Worm (Caenorhabditis elegans): ENCODE data around the gene F26C11.3.
"Not testable (repeated sequence)": the region's sequence is repeated elsewhere in the genome, so short reads cannot be mapped to it uniquely, and the experiment has no call there.

Gene F26C11.3

DNA sequence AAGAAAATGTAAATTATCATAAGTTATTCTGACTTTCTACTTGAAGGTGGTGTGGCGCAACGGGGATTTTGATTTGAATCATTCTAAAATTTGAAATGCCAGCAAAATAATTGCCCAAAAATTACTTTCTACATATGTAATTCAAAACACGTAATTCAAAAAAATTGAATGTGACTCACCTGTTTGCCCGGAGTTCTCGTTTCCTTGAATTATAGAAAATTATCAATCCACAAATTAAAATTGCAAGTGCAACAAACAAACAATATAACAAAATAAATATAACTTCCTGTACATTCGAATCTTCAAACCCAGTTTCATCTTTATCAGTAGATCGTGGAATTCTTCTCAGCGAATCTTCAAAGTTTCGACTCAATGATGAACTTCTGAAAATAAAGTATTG lies 46.7 kb downstream of the F26C11.3 start:
- no peak for TF ChIP-seq nhr-179 (tag; optimal IDR thresholded peaks at IDR 0.05)
- no peak for TF ChIP-seq snpc-3.4 (tag; optimal IDR thresholded peaks at IDR 0.05)
- no peak for TF ChIP-seq F57C9.4 (tag; optimal IDR thresholded peaks at IDR 0.05)
- TF ChIP-seq nfya-2 (GFP tag; IDR thresholded peaks at IDR 0.05) = no peak
- TF ChIP-seq cebp-1 (GFP tag; IDR thresholded peaks at IDR 0.05) = no peak
- no peak for TF ChIP-seq cebp-1 (tag; optimal IDR thresholded peaks at IDR 0.05)
- no peak for TF ChIP-seq ceh-100 (GFP tag; IDR thresholded peaks at IDR 0.05)
- TF ChIP-seq rpc-1 (optimal IDR thresholded peaks at IDR 0.05) = no peak
- no peak for TF ChIP-seq rpc-1 (tag; optimal IDR thresholded peaks at IDR 0.05)
- no peak for TF ChIP-seq dpff-1 (tag; optimal IDR thresholded peaks at IDR 0.05)
- no peak for TF ChIP-seq let-526 (GFP tag; IDR thresholded peaks at IDR 0.05)
- TF ChIP-seq egrh-3 (GFP tag; IDR thresholded peaks at IDR 0.05) = no peak
- TF ChIP-seq die-1 (tag; optimal IDR thresholded peaks at IDR 0.05) = no peak
- no peak for TF ChIP-seq tbx-9 (tag; optimal IDR thresholded peaks at IDR 0.05; ENCODE audit: borderline replicate concordance)
- no peak for TF ChIP-seq akir-1 (GFP tag; optimal IDR thresholded peaks at IDR 0.05)
- no peak for TF ChIP-seq madf-6 (GFP tag; IDR thresholded peaks at IDR 0.05)
- no peak for TF ChIP-seq nhr-120 (GFP tag; IDR thresholded peaks at IDR 0.05)
- TF ChIP-seq ekl-4 (GFP tag; IDR thresholded peaks at IDR 0.05) = no peak
- no peak for TF ChIP-seq B0035.1 (tag; optimal IDR thresholded peaks at IDR 0.05)
- no peak for TF ChIP-seq dpl-1 (GFP tag; optimal IDR thresholded peaks at IDR 0.05)
- TF ChIP-seq hmg-1.2 (GFP tag; IDR thresholded peaks at IDR 0.05) = no peak

DNA sequence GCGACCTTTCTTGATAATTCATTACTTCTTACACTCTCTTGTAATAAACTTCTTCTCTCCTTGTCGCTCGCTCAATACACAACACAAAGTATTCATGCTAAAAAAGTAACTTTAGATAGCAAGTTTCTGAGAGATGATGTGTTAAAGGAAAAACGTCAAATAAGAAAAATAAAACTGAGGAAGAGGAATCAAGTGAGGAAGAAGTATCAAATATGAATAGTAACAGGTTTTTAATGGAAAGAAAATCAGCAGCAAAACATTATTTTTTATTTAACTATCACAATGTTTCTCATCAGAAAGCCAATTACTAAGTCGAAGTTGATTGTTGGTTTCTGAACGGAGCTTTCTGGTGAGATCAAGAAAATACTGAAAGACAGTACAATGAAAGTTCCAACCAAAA lies 48.5 kb downstream of the F26C11.3 start, which contains the start of gene chil-1:
Gene chil-1 (minus strand): TSS at position 101 of the 400 bp plus-strand sequence.
- not testable (repeated sequence) for TF ChIP-seq D2030.7 (GFP tag; IDR thresholded peaks at IDR 0.05); mxl-1 (tag; optimal IDR thresholded peaks at IDR 0.05); Y79H2A.3 (GFP tag; conservative IDR thresholded peaks at IDR 0.05)

DNA sequence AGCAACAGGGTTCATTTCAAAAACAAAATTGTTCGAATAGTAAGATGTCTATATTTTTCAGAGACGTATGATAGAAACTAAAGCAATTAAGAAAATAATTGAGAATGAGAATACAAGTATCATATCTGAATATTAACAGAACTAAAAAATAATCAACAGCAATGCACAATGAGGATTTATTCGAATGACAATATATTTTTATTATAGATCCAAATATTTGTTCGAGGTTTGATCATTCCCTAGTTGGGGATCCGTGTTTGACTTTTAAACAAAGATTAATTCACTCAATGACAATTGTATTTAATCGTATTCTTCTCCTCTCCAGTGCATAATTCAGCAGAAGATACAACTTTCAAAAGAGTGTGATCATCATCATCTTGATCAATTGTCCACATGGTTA lies 52.8 kb downstream of the F26C11.3 start, which contains the start of gene C08H9.18:
Gene C08H9.18 (minus strand): TSS at position 101 of the 400 bp plus-strand sequence.
- TF ChIP-seq attf-6 (GFP tag; IDR thresholded peaks at IDR 0.05) = no peak

DNA sequence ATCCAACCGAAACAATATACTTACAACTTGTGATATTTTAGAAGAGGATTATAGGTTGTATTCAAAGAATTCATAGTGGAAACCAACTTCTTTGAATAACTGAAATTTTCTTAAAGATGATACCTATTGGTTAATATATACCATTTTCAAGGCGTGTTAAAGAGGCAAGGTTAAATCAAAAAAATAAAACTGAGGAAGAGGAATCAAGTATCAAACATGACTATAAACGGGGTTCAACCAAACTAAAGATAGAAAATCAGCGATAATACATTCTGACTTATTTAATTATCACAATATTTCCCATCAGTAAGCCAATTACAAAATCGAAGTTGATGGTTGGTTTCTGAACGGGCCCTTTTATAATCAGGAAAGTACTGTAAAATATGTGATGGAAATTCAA lies 53.5 kb downstream of the F26C11.3 start, which contains the start of gene chil-3:
Gene chil-3 (minus strand): TSS at position 101 of the 400 bp plus-strand sequence.
- TF ChIP-seq ztf-22 (GFP tag; optimal IDR thresholded peaks at IDR 0.05) = no peak
- no peak for TF ChIP-seq nfya-1 (tag; optimal IDR thresholded peaks at IDR 0.05; ENCODE audit: borderline replicate concordance, insufficient read depth)
- TF ChIP-seq sptf-2 (GFP tag; optimal IDR thresholded peaks at IDR 0.05) = no peak
- no peak for TF ChIP-seq rec-8 (tag; optimal IDR thresholded peaks at IDR 0.05)
- no peak for TF ChIP-seq ceh-100 (GFP tag; IDR thresholded peaks at IDR 0.05)
- TF ChIP-seq madf-3 (GFP tag; IDR thresholded peaks at IDR 0.05) = no peak
- TF ChIP-seq snpc-1.1 (tag; optimal IDR thresholded peaks at IDR 0.05; ENCODE audit: insufficient read depth) = no peak
- TF ChIP-seq C06A6.2 (GFP tag; conservative IDR thresholded peaks at IDR 0.05) = no peak
- no peak for TF ChIP-seq Y95B8A.8 (GFP tag; IDR thresholded peaks at IDR 0.05)
- no peak for TF ChIP-seq F37B4.10 (GFP tag; IDR thresholded peaks at IDR 0.05)
- no peak for TF ChIP-seq F52B5.7 (tag; optimal IDR thresholded peaks at IDR 0.05)
- no peak for TF ChIP-seq nhr-120 (GFP tag; IDR thresholded peaks at IDR 0.05)
- TF ChIP-seq ceh-91 (GFP tag; IDR thresholded peaks at IDR 0.05) = no peak
- no peak for TF ChIP-seq Y56A3A.18 (GFP tag; IDR thresholded peaks at IDR 0.05)

Measured in whole organism, young adult.